Worm (Caenorhabditis elegans): ENCODE measurements around the gene srt-74.

ce11 chrV:14289363-14289762 is 7.2 kb upstream of the srt-74 start, which contains the start of gene F14D7.1:
- TF ChIP-seq ceh-32 (tag; optimal IDR thresholded peaks at IDR 0.05; ENCODE audit: poor library complexity) (no peak), daf-12 (tag; optimal IDR thresholded peaks at IDR 0.05) (no peak), set-16 (GFP tag; IDR thresholded peaks at IDR 0.05) (no peak), nhr-41 (GFP tag; IDR thresholded peaks at IDR 0.05) (no peak), T20F7.1 (GFP tag; optimal IDR thresholded peaks at IDR 0.05) (no peak), lin-13 (GFP tag; optimal IDR thresholded peaks at IDR 0.05) (no peak), dmd-9 (GFP tag; IDR thresholded peaks at IDR 0.05) (no peak), nhr-76 (tag; optimal IDR thresholded peaks at IDR 0.05) (no peak), Y105C5A.15 (GFP tag; IDR thresholded peaks at IDR 0.05) (no peak), sdz-12 (GFP tag; optimal IDR thresholded peaks at IDR 0.05) (no peak), ztf-11 (tag; optimal IDR thresholded peaks at IDR 0.05) (no peak)

Data from whole organism, L4 larva.